Worm (Caenorhabditis elegans) whole organism, late embryonic: ENCODE measurements around the gene F40E10.5.

Experiments
- ama-1 ChIP-seq: fragments of 150-350 bp; optimal IDR thresholded peaks from 2 replicates; lab custom pipeline; 2014
- ceh-2 ChIP-seq: sonication (generic microtip); optimal IDR thresholded peaks from 2 replicates; lab custom pipeline; 2016; ENCODE audit warnings: missing genotype, missing genetic modification characterization, missing compliant biosample characterization
- ceh-24 ChIP-seq: sonication (generic microtip); optimal IDR thresholded peaks from 2 replicates; lab custom pipeline; 2016; ENCODE audit warnings: mild to moderate bottlenecking, missing genetic modification characterization, missing compliant biosample characterization
- ceh-31 ChIP-seq: sonication (generic microtip); optimal IDR thresholded peaks from 2 replicates; lab custom pipeline; 2016; ENCODE audit warnings: missing genetic modification characterization, missing compliant biosample characterization
- ceh-45 ChIP-seq: fragments of 200-800 bp; sonication (Bioruptor generic); IDR thresholded peaks from 2 replicates; pipeline ENCODE4 v1.3.6; 2022; ENCODE audit warnings: missing genetic modification reagents, missing genetic modification characterization, missing compliant biosample characterization
- ceh-9 ChIP-seq: sonication (generic microtip); optimal IDR thresholded peaks from 2 replicates; lab custom pipeline; 2016; ENCODE audit warnings: mild to moderate bottlenecking, missing genetic modification characterization, inconsistent platforms, missing compliant biosample characterization
- ets-4 ChIP-seq: sonication (generic microtip); optimal IDR thresholded peaks from 2 replicates; lab custom pipeline; 2016; ENCODE audit warnings: missing genetic modification characterization, missing compliant biosample characterization
- hlh-30 ChIP-seq: sonication (generic microtip); optimal IDR thresholded peaks from 2 replicates; lab custom pipeline; 2017; ENCODE audit warnings: antibody characterized with exemption, missing genetic modification characterization, missing compliant biosample characterization; ENCODE audit not compliant: insufficient read depth
- hlh-8 ChIP-seq: sonication (generic microtip); optimal IDR thresholded peaks from 2 replicates; lab custom pipeline; 2016; ENCODE audit warnings: missing genotype, missing genetic modification characterization, missing compliant biosample characterization
- sox-2 ChIP-seq: fragments of 200-800 bp; sonication (Bioruptor generic); IDR thresholded peaks from 2 replicates; pipeline ENCODE4 v1.3.6; 2022; ENCODE audit warnings: missing genetic modification reagents, missing genetic modification characterization, missing compliant biosample characterization
- ttx-3 ChIP-seq: sonication (generic microtip); optimal IDR thresholded peaks from 2 replicates; lab custom pipeline; 2016; ENCODE audit warnings: missing genetic modification reagents, missing genetic modification characterization, missing compliant biosample characterization
- unc-55 ChIP-seq: sonication (generic microtip); optimal IDR thresholded peaks from 2 replicates; lab custom pipeline; 2017; ENCODE audit warnings: missing biosample characterization, missing genetic modification reagents, missing genetic modification characterization
- unc-86 ChIP-seq: sonication (generic microtip); optimal IDR thresholded peaks from 2 replicates; lab custom pipeline; 2016; ENCODE audit warnings: missing genetic modification characterization, missing compliant biosample characterization

DNA sequence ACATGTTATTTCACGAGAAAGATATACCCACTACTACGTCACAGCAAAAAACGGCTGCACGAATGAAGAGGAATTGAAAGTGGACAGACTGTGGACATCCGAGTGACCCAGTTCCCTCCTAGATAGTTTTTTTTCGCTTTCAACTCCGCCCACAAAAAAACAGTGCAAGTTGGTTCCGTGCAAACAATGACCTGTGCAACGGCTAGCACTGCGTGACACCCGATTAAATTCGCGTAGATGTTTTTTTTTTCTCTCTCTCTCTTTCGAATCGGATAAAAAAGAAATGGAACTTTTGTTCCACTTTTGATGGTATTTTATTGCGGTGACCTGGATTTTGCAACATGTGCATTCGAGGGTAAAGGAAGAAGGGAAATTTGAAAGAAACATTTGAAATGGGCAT is 43.6 kb downstream of the F40E10.5 start:
- TF ChIP-seq unc-86 (tag; lab: Kevin White, UChicago) (no peak), ets-4 (tag; lab: Kevin White, UChicago) (no peak), ceh-45 (GFP tag; lab: Robert Waterston, UW) (no peak), unc-55 (GFP tag; lab: Kevin White, UChicago) (no peak), ceh-2 (tag; lab: Kevin White, UChicago) (no peak), ttx-3 (no peak), ceh-24 (no peak), ama-1 (no peak), hlh-30 (tag; lab: Kevin White, UChicago) (no peak), ceh-9 (tag; lab: Kevin White, UChicago) (no peak), hlh-8 (tag; lab: Kevin White, UChicago) (no peak), sox-2 (GFP tag; lab: Robert Waterston, UW) (no peak), ceh-31 (tag; lab: Kevin White, UChicago) (no peak)
